Fruit fly (Drosophila melanogaster) whole organism, embryonic: ENCODE results near the gene CG34409.

Source experiments
- Ada2b ChIP-seq: fragments of 200-800 bp; sonication (Bioruptor generic); IDR thresholded peaks from 2 replicates; pipeline ENCODE4 v1.3.6; 2022; ENCODE audit warnings: missing biosample characterization, missing genetic modification characterization
- Atf6 ChIP-seq: fragments of 200-800 bp; sonication (Bioruptor generic); IDR thresholded peaks from 2 replicates; pipeline ENCODE4 v1.3.6; 2022; ENCODE audit warnings: missing biosample characterization, missing genetic modification characterization
- Bteb2 ChIP-seq: fragments of 200-800 bp; sonication (Bioruptor generic); optimal IDR thresholded peaks from 2 replicates; lab custom pipeline; 2016; ENCODE audit warnings: missing biosample characterization, missing genetic modification characterization
- CG1024 ChIP-seq: fragments of 200-800 bp; sonication (Bioruptor generic); IDR thresholded peaks from 2 replicates; pipeline ENCODE4 v1.3.6; 2022; ENCODE audit warnings: missing biosample characterization, missing genetic modification characterization
- CG11695 ChIP-seq: fragments of 200-800 bp; sonication (Bioruptor generic); IDR thresholded peaks from 3 replicates; pipeline ENCODE4 v1.3.6; 2022; ENCODE audit warnings: missing biosample characterization, missing genetic modification characterization
- CG11696 ChIP-seq: fragments of 200-800 bp; sonication (Bioruptor generic); IDR thresholded peaks from 2 replicates; pipeline ENCODE4 v1.3.6; 2022; ENCODE audit warnings: missing biosample characterization, missing genetic modification characterization
- CG12769 ChIP-seq: fragments of 200-800 bp; sonication (Bioruptor generic); optimal IDR thresholded peaks from 2 replicates; lab custom pipeline; 2019; ENCODE audit warnings: missing biosample characterization, mild to moderate bottlenecking, missing genetic modification characterization, moderate library complexity
- CG15696 ChIP-seq: fragments of 200-800 bp; sonication (Bioruptor generic); optimal IDR thresholded peaks from 2 replicates; lab custom pipeline; 2019; ENCODE audit warnings: missing biosample characterization, mild to moderate bottlenecking, missing genetic modification characterization, moderate library complexity
- CG1602 ChIP-seq: fragments of 200-800 bp; sonication (Bioruptor generic); optimal IDR thresholded peaks from 3 replicates; lab custom pipeline; 2016; ENCODE audit warnings: missing biosample characterization, missing genetic modification characterization
- CG17359 ChIP-seq: fragments of 200-800 bp; sonication (Bioruptor generic); optimal IDR thresholded peaks from 3 replicates; lab custom pipeline; 2018; ENCODE audit warnings: missing biosample characterization, mild to moderate bottlenecking, missing genetic modification characterization, moderate library complexity
- CG17612 ChIP-seq: fragments of 200-800 bp; sonication (Bioruptor generic); IDR thresholded peaks from 2 replicates; pipeline ENCODE4 v1.3.6; 2022; ENCODE audit warnings: missing biosample characterization, missing genetic modification characterization
- CG2875 ChIP-seq: fragments of 200-800 bp; sonication (Bioruptor generic); optimal IDR thresholded peaks from 2 replicates; lab custom pipeline; 2017; ENCODE audit warnings: missing biosample characterization, mild to moderate bottlenecking, missing genetic modification characterization, missing genetic modification reagents
- CG31388 ChIP-seq: fragments of 200-800 bp; sonication (Bioruptor generic); optimal IDR thresholded peaks from 2 replicates; lab custom pipeline; 2016; ENCODE audit warnings: missing biosample characterization, missing genetic modification characterization
- CG3995 ChIP-seq: fragments of 200-800 bp; sonication (Bioruptor generic); optimal IDR thresholded peaks from 3 replicates; lab custom pipeline; 2016; ENCODE audit warnings: missing biosample characterization, missing genetic modification characterization
- CG4328 ChIP-seq: fragments of 200-800 bp; sonication (Bioruptor generic); optimal IDR thresholded peaks from 3 replicates; lab custom pipeline; 2017; ENCODE audit warnings: missing biosample characterization, missing genetic modification reagents, missing genetic modification characterization
- CG4360 ChIP-seq: fragments of 200-800 bp; sonication (Bioruptor generic); IDR thresholded peaks from 2 replicates; pipeline ENCODE4 v1.3.6; 2022; ENCODE audit warnings: missing biosample characterization, missing genetic modification characterization
- CG4707 ChIP-seq: fragments of 200-800 bp; sonication (Bioruptor generic); optimal IDR thresholded peaks from 2 replicates; lab custom pipeline; 2018; ENCODE audit warnings: missing biosample characterization, mild to moderate bottlenecking, missing genetic modification characterization, moderate library complexity
- CG6765 ChIP-seq: fragments of 200-800 bp; sonication (Bioruptor generic); optimal IDR thresholded peaks from 3 replicates; lab custom pipeline; 2017; ENCODE audit warnings: missing biosample characterization, mild to moderate bottlenecking, missing genetic modification characterization
- CG6813 ChIP-seq: fragments of 200-800 bp; sonication (Bioruptor generic); optimal IDR thresholded peaks from 2 replicates; lab custom pipeline; 2017; ENCODE audit warnings: missing biosample characterization, missing genetic modification characterization, mild to moderate bottlenecking, moderate library complexity, missing genetic modification reagents
- CG6854 ChIP-seq: fragments of 200-800 bp; sonication (Bioruptor generic); optimal IDR thresholded peaks from 3 replicates; lab custom pipeline; 2017; ENCODE audit warnings: missing biosample characterization, mild to moderate bottlenecking, missing genetic modification characterization
- CG7556 ChIP-seq: fragments of 200-800 bp; sonication (Bioruptor generic); optimal IDR thresholded peaks from 2 replicates; lab custom pipeline; 2017; ENCODE audit warnings: missing biosample characterization, mild to moderate bottlenecking, missing genetic modification characterization
- CG8944 ChIP-seq: fragments of 200-800 bp; sonication (Bioruptor generic); optimal IDR thresholded peaks from 3 replicates; lab custom pipeline; 2016; ENCODE audit warnings: missing biosample characterization, missing genetic modification characterization
- CG9876 ChIP-seq: fragments of 200-800 bp; sonication (Bioruptor generic); optimal IDR thresholded peaks from 2 replicates; lab custom pipeline; 2016; ENCODE audit warnings: missing biosample characterization, missing genetic modification characterization
- D ChIP-seq, 2 experiments: fragments of 200-800 bp in 1 of 2; fragments of >200 bp in 1 of 2; sonication (Bioruptor generic) in 1 of 2; optimal IDR thresholded peaks; 2 replicates in 1 of 2; 3 replicates in 1 of 2; lab custom pipeline; 2017; ENCODE audit warnings: mild to moderate bottlenecking in 1 of 2, missing biosample characterization in 1 of 2, missing genetic modification characterization in 1 of 2, missing genetic modification reagents in 1 of 2
- ERR ChIP-seq: fragments of 200-800 bp; sonication (Bioruptor generic); optimal IDR thresholded peaks from 2 replicates; lab custom pipeline; 2016; ENCODE audit warnings: missing biosample characterization, missing genetic modification characterization
- Hand ChIP-seq: fragments of 200-800 bp; sonication (Bioruptor generic); optimal IDR thresholded peaks from 2 replicates; lab custom pipeline; 2017; ENCODE audit warnings: mild to moderate bottlenecking, missing biosample characterization, missing genetic modification reagents, missing genetic modification characterization
- NC2α ChIP-seq: fragments of 200-800 bp; sonication (Bioruptor generic); optimal IDR thresholded peaks from 2 replicates; lab custom pipeline; 2016; ENCODE audit warnings: missing biosample characterization, missing genetic modification characterization
- NFAT ChIP-seq: fragments of 200-800 bp; sonication (Bioruptor generic); IDR thresholded peaks from 2 replicates; pipeline ENCODE4 v1.3.6; 2022; ENCODE audit warnings: missing biosample characterization, missing genetic modification characterization
- Neu2 ChIP-seq: fragments of 200-800 bp; sonication (Bioruptor generic); optimal IDR thresholded peaks from 3 replicates; lab custom pipeline; 2016; ENCODE audit warnings: missing biosample characterization, missing genetic modification characterization, borderline replicate concordance
- Ptx1 ChIP-seq: fragments of 200-800 bp; sonication (Bioruptor generic); IDR thresholded peaks from 2 replicates; pipeline ENCODE4 v1.3.6; 2022; ENCODE audit warnings: missing biosample characterization, missing genetic modification characterization
- Sox102F ChIP-seq: fragments of 200-800 bp; sonication (Bioruptor generic); optimal IDR thresholded peaks from 2 replicates; lab custom pipeline; 2018; ENCODE audit warnings: missing biosample characterization, mild to moderate bottlenecking, missing genetic modification characterization, moderate library complexity
- YL-1 ChIP-seq: fragments of 200-800 bp; sonication (Bioruptor generic); optimal IDR thresholded peaks from 3 replicates; lab custom pipeline; 2017; ENCODE audit warnings: missing biosample characterization, mild to moderate bottlenecking, missing genetic modification characterization
- ab ChIP-seq: fragments of 200-800 bp; sonication (Bioruptor generic); optimal IDR thresholded peaks from 2 replicates; lab custom pipeline; 2016; ENCODE audit warnings: missing biosample characterization, missing genetic modification characterization
- abd-A ChIP-seq: fragments of 200-800 bp; sonication (Bioruptor generic); optimal IDR thresholded peaks from 3 replicates; lab custom pipeline; 2019; ENCODE audit warnings: missing biosample characterization, mild to moderate bottlenecking, missing genetic modification characterization, moderate library complexity
- chinmo ChIP-seq: fragments of 200-800 bp; sonication (Bioruptor generic); IDR thresholded peaks from 4 replicates; pipeline ENCODE4 v1.3.6; 2022; ENCODE audit warnings: missing biosample characterization, missing genetic modification characterization; ENCODE audit not compliant: partially characterized antibody
- dan ChIP-seq: fragments of 200-800 bp; sonication (Bioruptor generic); IDR thresholded peaks from 2 replicates; pipeline ENCODE4 v1.3.6; 2022; ENCODE audit warnings: missing biosample characterization, missing genetic modification characterization
- fd64A ChIP-seq: fragments of 200-800 bp; sonication (Bioruptor generic); optimal IDR thresholded peaks from 3 replicates; lab custom pipeline; 2018; ENCODE audit warnings: missing biosample characterization, mild to moderate bottlenecking, missing genetic modification characterization
- gcm ChIP-seq: fragments of 200-800 bp; sonication (Bioruptor generic); optimal IDR thresholded peaks from 2 replicates; lab custom pipeline; 2019; ENCODE audit warnings: missing biosample characterization, mild to moderate bottlenecking, missing genetic modification characterization, moderate library complexity
- gsb-n ChIP-seq: fragments of 200-800 bp; sonication (Bioruptor generic); optimal IDR thresholded peaks from 3 replicates; lab custom pipeline; 2018; ENCODE audit warnings: missing biosample characterization, mild to moderate bottlenecking, missing genetic modification characterization
- ham ChIP-seq: fragments of 200-800 bp; sonication (Bioruptor generic); IDR thresholded peaks from 2 replicates; pipeline ENCODE4 v1.3.6; 2022; ENCODE audit warnings: missing biosample characterization, missing genetic modification characterization
- mld ChIP-seq: fragments of 200-800 bp; sonication (Bioruptor generic); IDR thresholded peaks from 3 replicates; pipeline ENCODE4 v1.3.6; 2022; ENCODE audit warnings: missing biosample characterization, missing genetic modification characterization; ENCODE audit not compliant: partially characterized antibody
- pnt ChIP-seq: fragments of 200-800 bp; sonication (Bioruptor generic); optimal IDR thresholded peaks from 3 replicates; lab custom pipeline; 2016; ENCODE audit warnings: missing biosample characterization, missing genetic modification characterization
- schlank ChIP-seq: fragments of 200-800 bp; sonication (Bioruptor generic); optimal IDR thresholded peaks from 2 replicates; lab custom pipeline; 2018; ENCODE audit warnings: missing biosample characterization, mild to moderate bottlenecking, missing genetic modification characterization
- ssp ChIP-seq: fragments of 200-800 bp; sonication (Bioruptor generic); IDR thresholded peaks from 2 replicates; pipeline ENCODE4 v1.3.6; 2022; ENCODE audit warnings: missing biosample characterization, missing genetic modification characterization
- trem ChIP-seq: fragments of 200-800 bp; optimal IDR thresholded peaks from 3 replicates; lab custom pipeline; 2019; ENCODE audit warnings: missing biosample characterization, mild to moderate bottlenecking, missing genetic modification characterization, moderate library complexity
- unpg ChIP-seq: fragments of 200-800 bp; sonication (Bioruptor generic); optimal IDR thresholded peaks from 3 replicates; lab custom pipeline; 2018; ENCODE audit warnings: missing biosample characterization, mild to moderate bottlenecking, missing genetic modification characterization, moderate library complexity
- wdn ChIP-seq: fragments of 200-800 bp; sonication (Bioruptor generic); IDR thresholded peaks from 2 replicates; pipeline ENCODE4 v1.3.6; 2022; ENCODE audit warnings: missing biosample characterization, missing genetic modification characterization
- wor ChIP-seq: fragments of 200-800 bp; sonication (Bioruptor generic); IDR thresholded peaks from 2 replicates; pipeline ENCODE4 v1.3.6; 2022; ENCODE audit warnings: missing biosample characterization, missing genetic modification characterization
- zf30C ChIP-seq: fragments of 200-800 bp; sonication (Bioruptor generic); optimal IDR thresholded peaks from 3 replicates; lab custom pipeline; 2018; ENCODE audit warnings: missing biosample characterization, mild to moderate bottlenecking, missing genetic modification characterization
- zfh1 ChIP-seq: fragments of 200-800 bp; sonication (Bioruptor generic); IDR thresholded peaks from 3 replicates; pipeline ENCODE4 v1.3.6; 2022; ENCODE audit warnings: missing biosample characterization, missing genetic modification characterization

Gene CG34409

dm6 chr3R:9777941-9778360 is 31.8 kb upstream of the CG34409 start, which contains the start of gene RpS29 (continued):
- peak; percentile 64 for TF ChIP-seq CG1024
- TF ChIP-seq CG4328 (GFP tag; lab: Kevin White, UChicago), result peak; percentile 87
- peak; percentile 53 for TF ChIP-seq NC2α (GFP tag; lab: Kevin White, UChicago)
- TF ChIP-seq gcm (GFP tag; lab: Kevin White, UChicago), result peak; percentile 74
- peak; percentile 47; the same call in 2 of the 3 replicates for TF ChIP-seq CG11695 (GFP tag; lab: Robert Waterston, UW)
- TF ChIP-seq gsb-n, result peak; percentile 54
- peak; percentile 64 for TF ChIP-seq CG1602 (GFP tag; lab: Kevin White, UChicago)
- peak; percentile 73 for TF ChIP-seq pnt
- peak; percentile 64 for TF ChIP-seq CG17359 (tag; lab: Kevin White, UChicago)
- TF ChIP-seq CG6765 (GFP tag; lab: Kevin White, UChicago), result peak; percentile 83
- peak; percentile 72 for TF ChIP-seq Atf6 (GFP tag; lab: Robert Waterston, UW)
- TF ChIP-seq YL-1, result peak; percentile 99
- peak; percentile 92 for TF ChIP-seq chinmo (GFP tag; lab: Robert Waterston, UW)
- TF ChIP-seq ab, result peak; percentile 57
- TF ChIP-seq abd-A (tag; lab: Kevin White, UChicago), result no peak
- TF ChIP-seq CG2875 (GFP tag; lab: Kevin White, UChicago), result peak; percentile 43
- TF ChIP-seq CG4707 (GFP tag; lab: Kevin White, UChicago), result no peak
- TF ChIP-seq dan (GFP tag; lab: Robert Waterston, UW), result no peak
- TF ChIP-seq CG6854 (GFP tag; lab: Kevin White, UChicago), result peak; percentile 66
- TF ChIP-seq ham (GFP tag; lab: Robert Waterston, UW), result no peak
- peak; percentile 31; the same call in 1 of the 2 replicates for TF ChIP-seq CG17612 (GFP tag; lab: Robert Waterston, UW)
- TF ChIP-seq CG8944, result peak; percentile 84
- TF ChIP-seq schlank, result peak; percentile 85
- peak; percentile 79 for TF ChIP-seq Ptx1 (GFP tag; lab: Robert Waterston, UW)
- peak; percentile 85 for TF ChIP-seq ERR (GFP tag; lab: Kevin White, UChicago)
- peak; percentile 94 for TF ChIP-seq NFAT (GFP tag; lab: Robert Waterston, UW)
- peak; percentile 56 for TF ChIP-seq Neu2 (GFP tag; lab: Kevin White, UChicago)
- TF ChIP-seq CG9876 (GFP tag; lab: Kevin White, UChicago), result peak; percentile 91
- TF ChIP-seq CG6813 (GFP tag; lab: Kevin White, UChicago), result peak; percentile 82
- TF ChIP-seq CG12769 (tag; lab: Kevin White, UChicago), result peak; percentile 89
- no peak for TF ChIP-seq CG11696 (GFP tag; lab: Robert Waterston, UW)
- TF ChIP-seq Bteb2 (GFP tag; lab: Kevin White, UChicago), result peak; percentile 76
- peak; percentile 81 for TF ChIP-seq mld (GFP tag; lab: Robert Waterston, UW)
- peak; percentile 58 for TF ChIP-seq CG15696
- peak; percentile 57 for TF ChIP-seq zf30C (GFP tag; lab: Kevin White, UChicago)
- TF ChIP-seq fd64A, result peak; percentile 59
- peak; percentile 84 for TF ChIP-seq zfh1
- peak; percentile 62 for TF ChIP-seq Hand (GFP tag; lab: Kevin White, UChicago)
- peak; percentile 14 for TF ChIP-seq Sox102F (GFP tag; lab: Kevin White, UChicago)
- peak; percentile 45 for TF ChIP-seq CG7556 (GFP tag; lab: Kevin White, UChicago)
- peak; percentile 92 for TF ChIP-seq trem (tag; lab: Kevin White, UChicago)
- TF ChIP-seq wdn (GFP tag; lab: Robert Waterston, UW), result peak; percentile 56; the same call in 1 of the 2 replicates
- peak; percentile 66 for TF ChIP-seq unpg (GFP tag; lab: Kevin White, UChicago)
- TF ChIP-seq CG4360, result no peak
- TF ChIP-seq CG31388, result no peak
- peak; percentile 74 for TF ChIP-seq CG3995 (GFP tag; lab: Kevin White, UChicago)
- TF ChIP-seq D (optimal IDR thresholded peaks at IDR 0.05; lab: Kevin White, UChicago), result no peak
- TF ChIP-seq D (GFP tag; optimal IDR thresholded peaks at IDR 0.05; lab: Kevin White, UChicago), result peak; percentile 60
- peak; percentile 76 for TF ChIP-seq Ada2b (GFP tag; lab: Robert Waterston, UW)
- peak; percentile 49 for TF ChIP-seq ssp (GFP tag; lab: Robert Waterston, UW)
- TF ChIP-seq wor, result no peak
